Worm (Caenorhabditis elegans): Measurements from ENCODE around the gene dsl-2.

ce11 chrIV:1207980-1208379, 3.2 kb upstream of the dsl-2 start, which contains the start of gene dsl-1:
- no peak for TF ChIP-seq npax-4 (tag; optimal IDR thresholded peaks at IDR 0.05)
- no peak for TF ChIP-seq ceh-14 (tag; optimal IDR thresholded peaks at IDR 0.05)
- TF ChIP-seq C38D4.7 (GFP tag; optimal IDR thresholded peaks at IDR 0.05): no peak
- no peak for TF ChIP-seq fkh-10 (GFP tag; optimal IDR thresholded peaks at IDR 0.05)
- TF ChIP-seq elt-4 (tag; optimal IDR thresholded peaks at IDR 0.05): no peak
- TF ChIP-seq ceh-9 (tag; optimal IDR thresholded peaks at IDR 0.05): no peak
- TF ChIP-seq pqm-1 (tag; optimal IDR thresholded peaks at IDR 0.05): no peak
- TF ChIP-seq ama-1 (optimal IDR thresholded peaks at IDR 0.05): no peak
- TF ChIP-seq ref-2 (tag; optimal IDR thresholded peaks at IDR 0.05): no peak
- no peak for TF ChIP-seq ceh-2 (tag; optimal IDR thresholded peaks at IDR 0.05)
- no peak for TF ChIP-seq pax-1 (tag; optimal IDR thresholded peaks at IDR 0.05)
- TF ChIP-seq unc-86 (tag; optimal IDR thresholded peaks at IDR 0.05): no peak
- no peak for TF ChIP-seq rnt-1 (tag; optimal IDR thresholded peaks at IDR 0.05)
